Fruit fly (Drosophila melanogaster) whole organism, embryonic: ENCODE measurements around the gene cold.

ENCODE experiments used
- ATbp ChIP-seq: fragments of 200-800 bp; sonication (Bioruptor generic); optimal IDR thresholded peaks from 2 replicates; lab custom pipeline; 2017; ENCODE audit warnings: missing biosample characterization, mild to moderate bottlenecking, missing genetic modification characterization, missing genetic modification reagents
- Atf3 ChIP-seq: fragments of 200-800 bp; sonication (Bioruptor generic); optimal IDR thresholded peaks from 3 replicates; lab custom pipeline; 2016; ENCODE audit warnings: missing biosample characterization, missing genetic modification characterization
- Awh ChIP-seq: fragments of 200-800 bp; sonication (Bioruptor generic); IDR thresholded peaks from 2 replicates; pipeline ENCODE4, ENCODE4 v1.3.6; 2022; ENCODE audit warnings: missing biosample characterization, missing genetic modification characterization
- CG10147 ChIP-seq: fragments of 200-800 bp; sonication (Bioruptor generic); optimal IDR thresholded peaks from 2 replicates; lab custom pipeline; 2019; ENCODE audit warnings: missing biosample characterization, mild to moderate bottlenecking, missing genetic modification characterization, moderate library complexity
- CG10366 ChIP-seq: fragments of 200-800 bp; sonication (Bioruptor generic); IDR thresholded peaks from 2 replicates; pipeline ENCODE4 v1.3.6; 2022; ENCODE audit warnings: missing biosample characterization, missing genetic modification characterization
- CG11085 ChIP-seq: fragments of 200-800 bp; sonication (Bioruptor generic); IDR thresholded peaks from 2 replicates; pipeline ENCODE4 v1.3.6; 2022; ENCODE audit warnings: missing biosample characterization, missing genetic modification characterization
- CG12391 ChIP-seq: fragments of 200-800 bp; sonication (Bioruptor generic); optimal IDR thresholded peaks from 3 replicates; lab custom pipeline; 2018; ENCODE audit warnings: missing biosample characterization, mild to moderate bottlenecking, missing genetic modification characterization, moderate library complexity
- CG15479 ChIP-seq: fragments of 200-800 bp; sonication (Bioruptor generic); optimal IDR thresholded peaks from 3 replicates; lab custom pipeline; 2019; ENCODE audit warnings: missing biosample characterization, mild to moderate bottlenecking, missing genetic modification characterization, moderate library complexity
- CG1647 ChIP-seq: fragments of 200-800 bp; sonication (Bioruptor generic); optimal IDR thresholded peaks from 3 replicates; lab custom pipeline; 2016; ENCODE audit warnings: missing biosample characterization, missing genetic modification characterization
- CG16863 ChIP-seq: fragments of 200-800 bp; sonication (Bioruptor generic); optimal IDR thresholded peaks from 3 replicates; lab custom pipeline; 2016; ENCODE audit warnings: missing biosample characterization, missing genetic modification characterization
- CG17186 ChIP-seq: fragments of 200-800 bp; sonication (Bioruptor generic); optimal IDR thresholded peaks from 3 replicates; lab custom pipeline; 2017; ENCODE audit warnings: missing biosample characterization, missing genetic modification reagents, missing genetic modification characterization
- CG17328 ChIP-seq: fragments of 200-800 bp; sonication (Bioruptor generic); IDR thresholded peaks from 2 replicates; pipeline ENCODE4 v1.3.6; 2022; ENCODE audit warnings: missing biosample characterization, missing genetic modification characterization
- CG1832 ChIP-seq: fragments of 200-800 bp; sonication (Bioruptor generic); optimal IDR thresholded peaks from 2 replicates; lab custom pipeline; 2017; ENCODE audit warnings: missing biosample characterization, mild to moderate bottlenecking, missing genetic modification characterization, inconsistent platforms
- CG2202 ChIP-seq: fragments of 200-800 bp; sonication (Bioruptor generic); optimal IDR thresholded peaks from 2 replicates; lab custom pipeline; 2018; ENCODE audit warnings: missing biosample characterization, mild to moderate bottlenecking, missing genetic modification characterization
- CG3838 ChIP-seq: fragments of 200-800 bp; sonication (Bioruptor generic); optimal IDR thresholded peaks from 3 replicates; lab custom pipeline; 2016; ENCODE audit warnings: missing biosample characterization, missing genetic modification characterization
- CG6272 ChIP-seq: fragments of 200-800 bp; sonication (Bioruptor generic); IDR thresholded peaks from 2 replicates; pipeline ENCODE4 v1.3.6; 2022; ENCODE audit warnings: missing biosample characterization, missing genetic modification characterization
- CG6765 ChIP-seq: fragments of 200-800 bp; sonication (Bioruptor generic); optimal IDR thresholded peaks from 3 replicates; lab custom pipeline; 2017; ENCODE audit warnings: missing biosample characterization, mild to moderate bottlenecking, missing genetic modification characterization
- CG7963 ChIP-seq: fragments of 200-800 bp; sonication (Bioruptor generic); IDR thresholded peaks from 3 replicates; pipeline ENCODE4 v1.3.6; 2022; ENCODE audit warnings: missing biosample characterization, missing genetic modification characterization; ENCODE audit not compliant: partially characterized antibody
- CG8478 ChIP-seq: fragments of >200 bp; optimal IDR thresholded peaks from 2 replicates; lab custom pipeline; 2018
- D ChIP-seq, 2 experiments: fragments of 200-800 bp in 1 of 2; fragments of >200 bp in 1 of 2; sonication (Bioruptor generic) in 1 of 2; optimal IDR thresholded peaks; 2 replicates in 1 of 2; 3 replicates in 1 of 2; lab custom pipeline; 2017; ENCODE audit warnings: mild to moderate bottlenecking in 1 of 2, missing biosample characterization in 1 of 2, missing genetic modification characterization in 1 of 2, missing genetic modification reagents in 1 of 2
- Dek ChIP-seq: fragments of 200-800 bp; sonication (Bioruptor generic); optimal IDR thresholded peaks from 3 replicates; lab custom pipeline; 2019; ENCODE audit warnings: missing biosample characterization, mild to moderate bottlenecking, missing genetic modification characterization, moderate library complexity
- Doc3 ChIP-seq: fragments of 200-800 bp; sonication (Bioruptor generic); IDR thresholded peaks from 3 replicates; pipeline ENCODE4 v1.3.6; 2022; ENCODE audit warnings: missing biosample characterization, missing genetic modification characterization; ENCODE audit not compliant: partially characterized antibody
- Ets65A ChIP-seq: fragments of 200-800 bp; sonication (Bioruptor generic); peaks from one replicate; lab custom pipeline; 2016; ENCODE audit warnings: missing biosample characterization, missing genetic modification characterization
- Lpt ChIP-seq: fragments of >200 bp; optimal IDR thresholded peaks from 2 replicates; lab custom pipeline; 2018; ENCODE audit warnings: missing biosample characterization, missing genetic modification characterization
- Nf-YB ChIP-seq: fragments of 200-800 bp; sonication (Bioruptor generic); optimal IDR thresholded peaks from 3 replicates; lab custom pipeline; 2019; ENCODE audit warnings: missing biosample characterization, mild to moderate bottlenecking, missing genetic modification characterization, moderate library complexity
- Ptx1 ChIP-seq: fragments of 200-800 bp; sonication (Bioruptor generic); IDR thresholded peaks from 2 replicates; pipeline ENCODE4 v1.3.6; 2022; ENCODE audit warnings: missing biosample characterization, missing genetic modification characterization
- Rx ChIP-seq: fragments of 200-800 bp; sonication (Bioruptor generic); IDR thresholded peaks from 2 replicates; pipeline ENCODE4 v1.3.6; 2022; ENCODE audit warnings: missing biosample characterization, missing genetic modification characterization
- Scr ChIP-seq: fragments of 200-800 bp; sonication (Bioruptor generic); IDR thresholded peaks from 2 replicates; pipeline ENCODE4 v1.3.6; 2022; ENCODE audit warnings: missing biosample characterization, missing genetic modification characterization; ENCODE audit not compliant: partially characterized antibody
- Xrp1 ChIP-seq: fragments of 200-800 bp; sonication (Bioruptor generic); IDR thresholded peaks from 2 replicates; pipeline ENCODE4 v1.3.6; 2022; ENCODE audit warnings: missing biosample characterization, missing genetic modification characterization
- ac ChIP-seq: fragments of 200-800 bp; sonication (Bioruptor generic); optimal IDR thresholded peaks from 3 replicates; lab custom pipeline; 2017; ENCODE audit warnings: missing biosample characterization, mild to moderate bottlenecking, missing genetic modification characterization
- ase ChIP-seq: fragments of 200-800 bp; sonication (Bioruptor generic); IDR thresholded peaks from 3 replicates; pipeline ENCODE4 v1.3.6; 2022; ENCODE audit warnings: missing biosample characterization, missing genetic modification characterization
- ash1 ChIP-seq: fragments of 200-800 bp; sonication (Bioruptor generic); optimal IDR thresholded peaks from 2 replicates; lab custom pipeline; 2018; ENCODE audit warnings: missing biosample characterization, mild to moderate bottlenecking, missing genetic modification characterization
- cad ChIP-seq: fragments of >200 bp; optimal IDR thresholded peaks from 2 replicates; lab custom pipeline; 2017; ENCODE audit warnings: missing biosample characterization, missing genetic modification characterization
- dimm ChIP-seq: fragments of 200-800 bp; sonication (Bioruptor generic); IDR thresholded peaks from 2 replicates; pipeline ENCODE4 v1.3.6; 2022; ENCODE audit warnings: missing biosample characterization, missing genetic modification characterization
- grau ChIP-seq: fragments of 200-800 bp; optimal IDR thresholded peaks from 3 replicates; lab custom pipeline; 2019; ENCODE audit warnings: missing biosample characterization, mild to moderate bottlenecking, missing genetic modification characterization, moderate library complexity
- gsb-n ChIP-seq: fragments of 200-800 bp; sonication (Bioruptor generic); optimal IDR thresholded peaks from 3 replicates; lab custom pipeline; 2018; ENCODE audit warnings: missing biosample characterization, mild to moderate bottlenecking, missing genetic modification characterization
- jigr1 ChIP-seq: fragments of 200-800 bp; sonication (Bioruptor generic); IDR thresholded peaks from 3 replicates; pipeline ENCODE4 v1.3.6; 2022; ENCODE audit warnings: missing biosample characterization, missing genetic modification characterization
- lbe ChIP-seq: fragments of 200-800 bp; sonication (Bioruptor generic); optimal IDR thresholded peaks from 2 replicates; lab custom pipeline; 2016; ENCODE audit warnings: missing biosample characterization, mild to moderate bottlenecking, missing genetic modification characterization
- luna ChIP-seq: fragments of 200-800 bp; sonication (Bioruptor generic); optimal IDR thresholded peaks from 2 replicates; lab custom pipeline; 2016; ENCODE audit warnings: missing biosample characterization, missing genetic modification characterization
- nerfin-2 ChIP-seq: fragments of 200-800 bp; sonication (Bioruptor generic); IDR thresholded peaks from 2 replicates; pipeline ENCODE4 v1.3.6; 2022; ENCODE audit warnings: missing biosample characterization, missing genetic modification characterization; ENCODE audit not compliant: partially characterized antibody
- seq ChIP-seq: fragments of 200-800 bp; sonication (Bioruptor generic); IDR thresholded peaks from 2 replicates; pipeline ENCODE4 v1.3.6; 2022; ENCODE audit warnings: missing biosample characterization, missing genetic modification characterization
- sqz ChIP-seq: fragments of 200-800 bp; sonication (Bioruptor generic); optimal IDR thresholded peaks from 3 replicates; lab custom pipeline; 2018; ENCODE audit warnings: missing biosample characterization, mild to moderate bottlenecking, missing genetic modification characterization
- tap ChIP-seq: fragments of 200-800 bp; optimal IDR thresholded peaks from 3 replicates; lab custom pipeline; 2019; ENCODE audit warnings: missing biosample characterization, mild to moderate bottlenecking, missing genetic modification characterization, moderate library complexity
- zfh1 ChIP-seq: fragments of 200-800 bp; sonication (Bioruptor generic); IDR thresholded peaks from 3 replicates; pipeline ENCODE4 v1.3.6; 2022; ENCODE audit warnings: missing biosample characterization, missing genetic modification characterization

cold gene

dm6 chr2L:594635-595384 lies 20.7 kb downstream of the cold start, which contains the start of gene Gsc (continued):
- no peak for TF ChIP-seq CG17186 (GFP tag; lab: Kevin White, UChicago)
- no peak for TF ChIP-seq sqz (GFP tag; lab: Kevin White, UChicago)
- no peak for TF ChIP-seq ase (GFP tag; lab: Robert Waterston, UW)
- no peak for TF ChIP-seq CG10366
- TF ChIP-seq CG1647: no peak
- no peak for TF ChIP-seq CG3838
- TF ChIP-seq Scr (GFP tag; lab: Robert Waterston, UW): no peak
- peak; percentile 87 for TF ChIP-seq Ets65A (GFP tag; lab: Kevin White, UChicago)
- TF ChIP-seq seq (GFP tag; lab: Robert Waterston, UW): peak; percentile 82
- no peak for TF ChIP-seq grau (tag; lab: Kevin White, UChicago)
- no peak for TF ChIP-seq Lpt (GFP tag; lab: Kevin White, UChicago)
- 0 out of 3 replicates have a peak, but pooled peaks have one; percentile 14 for TF ChIP-seq Doc3
- TF ChIP-seq Dek (tag; lab: Kevin White, UChicago): no peak
- no peak for TF ChIP-seq ash1 (GFP tag; lab: Kevin White, UChicago)

DNA sequence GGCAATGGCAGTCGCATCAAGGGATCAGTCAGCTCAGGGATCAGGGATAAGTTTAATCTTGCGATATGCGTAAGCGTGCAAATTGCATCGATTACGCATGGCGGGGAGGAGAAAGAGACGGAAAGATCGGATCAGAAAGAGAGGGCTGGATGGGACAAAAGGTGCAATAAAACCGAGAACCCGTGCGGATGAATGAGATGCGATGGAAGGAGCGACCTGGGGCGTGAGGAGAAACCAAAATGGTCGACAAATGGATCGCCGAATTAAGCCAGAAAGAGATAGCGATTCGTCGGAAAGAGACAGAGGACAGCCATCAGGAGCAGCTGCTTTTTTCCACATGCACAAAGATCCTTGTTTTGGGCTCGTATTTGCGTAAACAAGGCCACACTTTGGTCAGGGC lies 23.7 kb downstream of the cold start:
- TF ChIP-seq Atf3 (no peak), CG7963 (GFP tag; lab: Robert Waterston, UW) (no peak), luna (no peak), D (optimal IDR thresholded peaks at IDR 0.05; lab: Kevin White, UChicago) (peak; percentile 63), D (GFP tag; optimal IDR thresholded peaks at IDR 0.05; lab: Kevin White, UChicago) (no peak), CG2202 (no peak), dimm (GFP tag; lab: Robert Waterston, UW) (no peak), nerfin-2 (GFP tag; lab: Robert Waterston, UW) (no peak), Ets65A (GFP tag; lab: Kevin White, UChicago) (peak; percentile 81), lbe (GFP tag; lab: Kevin White, UChicago) (no peak), tap (tag; lab: Kevin White, UChicago) (no peak), seq (GFP tag; lab: Robert Waterston, UW) (no peak), CG16863 (GFP tag; lab: Kevin White, UChicago) (no peak), CG6272 (GFP tag; lab: Robert Waterston, UW) (no peak), CG15479 (GFP tag; lab: Kevin White, UChicago) (peak; percentile 47), cad (GFP tag; lab: Kevin White, UChicago) (peak; percentile 69), Nf-YB (peak; percentile 59), ac (peak; percentile 11), zfh1 (GFP tag; lab: Robert Waterston, UW) (0 out of 3 replicates have a peak, but pooled peaks have one; percentile 20), Ptx1 (GFP tag; lab: Robert Waterston, UW) (no peak), Awh (GFP tag; lab: Robert Waterston, UW) (no peak), CG12391 (tag; lab: Kevin White, UChicago) (no peak), jigr1 (GFP tag; lab: Robert Waterston, UW) (no peak), Xrp1 (no peak), CG17328 (GFP tag; lab: Robert Waterston, UW) (no peak), CG6765 (no peak), CG11085 (GFP tag; lab: Robert Waterston, UW) (no peak), gsb-n (peak; percentile 22), CG8478 (lab: Kevin White, UChicago) (no peak), ATbp (GFP tag; lab: Kevin White, UChicago) (no peak), CG1832 (GFP tag; lab: Kevin White, UChicago) (peak; percentile 38), Rx (GFP tag; lab: Robert Waterston, UW) (no peak), CG10147 (no peak)
